Fruit fly (Drosophila melanogaster) whole organism, embryonic: ENCODE data around the gene CheA75a.

Source experiments
- Asciz ChIP-seq: fragments of 200-800 bp; sonication (Bioruptor generic); optimal IDR thresholded peaks from 2 replicates; lab custom pipeline; 2017; ENCODE audit warnings: missing biosample characterization, mild to moderate bottlenecking, missing genetic modification characterization, missing genetic modification reagents
- CG10274 ChIP-seq: fragments of 200-800 bp; sonication (Bioruptor generic); optimal IDR thresholded peaks from 3 replicates; lab custom pipeline; 2017; ENCODE audit warnings: missing biosample characterization, mild to moderate bottlenecking, missing genetic modification characterization
- CG10959 ChIP-seq: fragments of 200-800 bp; sonication (Bioruptor generic); IDR thresholded peaks from 2 replicates; pipeline ENCODE4 v1.3.6; 2022; ENCODE audit warnings: missing biosample characterization, missing genetic modification characterization
- CG14014 ChIP-seq: fragments of 200-800 bp; sonication (Bioruptor generic); IDR thresholded peaks from 2 replicates; pipeline ENCODE4 v1.3.6; 2022; ENCODE audit warnings: missing biosample characterization, missing genetic modification characterization
- CG15696 ChIP-seq: fragments of 200-800 bp; sonication (Bioruptor generic); optimal IDR thresholded peaks from 2 replicates; lab custom pipeline; 2019; ENCODE audit warnings: missing biosample characterization, mild to moderate bottlenecking, missing genetic modification characterization, moderate library complexity
- CG17802 ChIP-seq: fragments of 200-800 bp; sonication (Bioruptor generic); optimal IDR thresholded peaks from 2 replicates; lab custom pipeline; 2018; ENCODE audit warnings: missing biosample characterization, mild to moderate bottlenecking, missing genetic modification characterization, moderate library complexity
- CG2199 ChIP-seq: fragments of 200-800 bp; sonication (Bioruptor generic); IDR thresholded peaks from 3 replicates; pipeline ENCODE4 v1.3.6; 2022; ENCODE audit warnings: missing biosample characterization, missing genetic modification characterization
- CG2202 ChIP-seq: fragments of 200-800 bp; sonication (Bioruptor generic); optimal IDR thresholded peaks from 2 replicates; lab custom pipeline; 2018; ENCODE audit warnings: missing biosample characterization, mild to moderate bottlenecking, missing genetic modification characterization
- CG31388 ChIP-seq: fragments of 200-800 bp; sonication (Bioruptor generic); optimal IDR thresholded peaks from 2 replicates; lab custom pipeline; 2016; ENCODE audit warnings: missing biosample characterization, missing genetic modification characterization
- CG31441 ChIP-seq: fragments of 200-800 bp; sonication (Bioruptor generic); IDR thresholded peaks from 2 replicates; pipeline ENCODE4 v1.3.6; 2022; ENCODE audit warnings: missing biosample characterization, missing genetic modification characterization
- CG3726 ChIP-seq: fragments of 200-800 bp; sonication (Bioruptor generic); IDR thresholded peaks from 3 replicates; pipeline ENCODE4, ENCODE4 v1.3.6; 2022; ENCODE audit warnings: missing biosample characterization, missing genetic modification characterization
- CG3847 ChIP-seq: fragments of 200-800 bp; sonication (Bioruptor generic); IDR thresholded peaks from 2 replicates; pipeline ENCODE4 v1.3.6; 2022; ENCODE audit warnings: missing biosample characterization, missing genetic modification characterization
- CG42726 ChIP-seq: fragments of 200-800 bp; sonication (Bioruptor generic); IDR thresholded peaks from 2 replicates; pipeline ENCODE4 v1.3.6; 2022; ENCODE audit warnings: missing biosample characterization, missing genetic modification characterization; ENCODE audit not compliant: partially characterized antibody
- CG4360 ChIP-seq: fragments of 200-800 bp; sonication (Bioruptor generic); IDR thresholded peaks from 2 replicates; pipeline ENCODE4 v1.3.6; 2022; ENCODE audit warnings: missing biosample characterization, missing genetic modification characterization
- CG4424 ChIP-seq: fragments of 200-800 bp; sonication (Bioruptor generic); optimal IDR thresholded peaks from 3 replicates; lab custom pipeline; 2016; ENCODE audit warnings: missing biosample characterization, missing genetic modification characterization
- CG4820 ChIP-seq: fragments of 200-800 bp; sonication (Bioruptor generic); optimal IDR thresholded peaks from 3 replicates; lab custom pipeline; 2016; ENCODE audit warnings: missing biosample characterization, missing genetic modification characterization
- CG8478 ChIP-seq: fragments of >200 bp; optimal IDR thresholded peaks from 2 replicates; lab custom pipeline; 2018
- CG9727 ChIP-seq: fragments of 200-800 bp; sonication (Bioruptor generic); optimal IDR thresholded peaks from 3 replicates; lab custom pipeline; 2017; ENCODE audit warnings: missing biosample characterization, mild to moderate bottlenecking, missing genetic modification characterization
- CG9876 ChIP-seq: fragments of 200-800 bp; sonication (Bioruptor generic); optimal IDR thresholded peaks from 2 replicates; lab custom pipeline; 2016; ENCODE audit warnings: missing biosample characterization, missing genetic modification characterization
- CkIIα-i1 ChIP-seq: fragments of 200-800 bp; sonication (Bioruptor generic); IDR thresholded peaks from 2 replicates; pipeline ENCODE4 v1.3.6; 2022; ENCODE audit warnings: missing biosample characterization, missing genetic modification characterization
- Dad ChIP-seq: fragments of 200-800 bp; sonication (Bioruptor generic); optimal IDR thresholded peaks from 3 replicates; lab custom pipeline; 2016; ENCODE audit warnings: missing biosample characterization, missing genetic modification characterization
- Dbx ChIP-seq: fragments of 200-800 bp; sonication (Bioruptor generic); IDR thresholded peaks from 3 replicates; pipeline ENCODE4 v1.3.6; 2022; ENCODE audit warnings: missing biosample characterization, missing genetic modification characterization
- HmgD ChIP-seq: fragments of 200-800 bp; sonication (Bioruptor generic); optimal IDR thresholded peaks from 3 replicates; lab custom pipeline; 2016; ENCODE audit warnings: missing biosample characterization, missing genetic modification characterization
- Mad ChIP-seq: fragments of 200-800 bp; sonication (Bioruptor generic); optimal IDR thresholded peaks from 2 replicates; lab custom pipeline; 2016; ENCODE audit warnings: missing biosample characterization, missing genetic modification characterization
- Nf-YC ChIP-seq: fragments of 200-800 bp; optimal IDR thresholded peaks from 3 replicates; lab custom pipeline; 2019; ENCODE audit warnings: missing biosample characterization, mild to moderate bottlenecking, missing genetic modification characterization, moderate library complexity
- Poxn ChIP-seq: fragments of 200-800 bp; sonication (Bioruptor generic); IDR thresholded peaks from 2 replicates; pipeline ENCODE4 v1.3.6; 2022; ENCODE audit warnings: missing biosample characterization, missing genetic modification characterization
- Sry-β ChIP-seq: fragments of 200-800 bp; sonication (Bioruptor generic); optimal IDR thresholded peaks from 2 replicates; lab custom pipeline; 2018; ENCODE audit warnings: missing biosample characterization, mild to moderate bottlenecking, missing genetic modification characterization, moderate library complexity
- aop ChIP-seq: fragments of 200-800 bp; sonication (Bioruptor generic); IDR thresholded peaks from 2 replicates; pipeline ENCODE4 v1.3.6; 2022; ENCODE audit warnings: missing biosample characterization, missing genetic modification characterization
- ase ChIP-seq: fragments of 200-800 bp; sonication (Bioruptor generic); IDR thresholded peaks from 3 replicates; pipeline ENCODE4 v1.3.6; 2022; ENCODE audit warnings: missing biosample characterization, missing genetic modification characterization
- bsh ChIP-seq, 2 experiments: fragments of 200-800 bp; sonication (Bioruptor generic); optimal IDR thresholded peaks; 2 replicates each; lab custom pipeline; 2017 to 2018; ENCODE audit warnings: mild to moderate bottlenecking in 2 of 2, missing biosample characterization in 2 of 2, missing genetic modification characterization in 2 of 2, moderate library complexity in 1 of 2
- ci ChIP-seq: fragments of 200-800 bp; sonication (Bioruptor generic); IDR thresholded peaks from 3 replicates; pipeline ENCODE4 v1.3.6; 2022; ENCODE audit warnings: missing biosample characterization, missing genetic modification characterization
- crol ChIP-seq: fragments of 200-800 bp; sonication (Bioruptor generic); IDR thresholded peaks from 2 replicates; pipeline ENCODE4 v1.3.6; 2022; ENCODE audit warnings: missing biosample characterization, missing genetic modification characterization
- dmrt11E ChIP-seq: fragments of 200-800 bp; sonication (Bioruptor generic); optimal IDR thresholded peaks from 3 replicates; lab custom pipeline; 2018; ENCODE audit warnings: missing biosample characterization, mild to moderate bottlenecking, missing genetic modification characterization, moderate library complexity
- esg ChIP-seq: fragments of 200-800 bp; sonication (Bioruptor generic); conservative IDR thresholded peaks from 2 replicates; pipeline ENCODE4 v1.3.6; 2022; ENCODE audit warnings: missing biosample characterization, missing genetic modification characterization
- eve ChIP-seq, 2 experiments: fragments of >200 bp; optimal IDR thresholded peaks; 2 replicates each; lab custom pipeline; 2017; ENCODE audit warnings: missing biosample characterization in 2 of 2, missing genetic modification characterization in 2 of 2
- fd64A ChIP-seq: fragments of 200-800 bp; sonication (Bioruptor generic); optimal IDR thresholded peaks from 3 replicates; lab custom pipeline; 2018; ENCODE audit warnings: missing biosample characterization, mild to moderate bottlenecking, missing genetic modification characterization
- fru ChIP-seq: fragments of >200 bp; optimal IDR thresholded peaks from 2 replicates; lab custom pipeline; 2017
- gcm ChIP-seq: fragments of 200-800 bp; sonication (Bioruptor generic); optimal IDR thresholded peaks from 2 replicates; lab custom pipeline; 2019; ENCODE audit warnings: missing biosample characterization, mild to moderate bottlenecking, missing genetic modification characterization, moderate library complexity
- hkb ChIP-seq, 2 experiments: fragments of 200-800 bp in 1 of 2; fragments of >200 bp in 1 of 2; sonication (Bioruptor generic) in 1 of 2; IDR thresholded peaks in 1 of 2; optimal IDR thresholded peaks in 1 of 2; 2 replicates each; pipeline versions ENCODE4 v1.3.6 to Lab custom; 2017 to 2022; ENCODE audit warnings: missing biosample characterization in 1 of 2, missing genetic modification characterization in 1 of 2
- jing ChIP-seq: fragments of 200-800 bp; sonication (Bioruptor generic); optimal IDR thresholded peaks from 2 replicates; lab custom pipeline; 2018; ENCODE audit warnings: missing biosample characterization, mild to moderate bottlenecking, missing genetic modification characterization
- kni ChIP-seq: fragments of 200-800 bp; sonication (Bioruptor generic); optimal IDR thresholded peaks from 3 replicates; lab custom pipeline; 2017; ENCODE audit warnings: mild to moderate bottlenecking, missing biosample characterization, missing genetic modification reagents, missing genetic modification characterization
- lola ChIP-seq, 3 experiments: fragments of >200 bp in 2 of 3; fragments of 200-800 bp in 1 of 3; sonication (Bioruptor generic) in 1 of 3; optimal IDR thresholded peaks; 2 replicates each; lab custom pipeline; 2017 to 2019; ENCODE audit warnings: missing biosample characterization in 3 of 3, missing genetic modification characterization in 3 of 3, mild to moderate bottlenecking in 1 of 3, moderate library complexity in 1 of 3
- nmo ChIP-seq: fragments of 200-800 bp; sonication (Bioruptor generic); optimal IDR thresholded peaks from 2 replicates; lab custom pipeline; 2018; ENCODE audit warnings: missing biosample characterization, mild to moderate bottlenecking, missing genetic modification characterization, moderate library complexity
- phol ChIP-seq: fragments of 200-800 bp; sonication (Bioruptor generic); optimal IDR thresholded peaks from 3 replicates; lab custom pipeline; 2018; ENCODE audit warnings: missing biosample characterization, mild to moderate bottlenecking, missing genetic modification characterization, moderate library complexity
- prd ChIP-seq, 3 experiments: fragments of >200 bp in 2 of 3; fragments of 200-800 bp in 1 of 3; sonication (Bioruptor generic) in 1 of 3; optimal IDR thresholded peaks in 2 of 3; IDR thresholded peaks in 1 of 3; 2 replicates in 2 of 3; 3 replicates in 1 of 3; pipeline versions ENCODE4 v1.3.6 to Lab custom; 2017 to 2022; ENCODE audit warnings: missing biosample characterization in 1 of 3, missing genetic modification characterization in 1 of 3
- pros ChIP-seq: fragments of 200-800 bp; sonication (Bioruptor generic); optimal IDR thresholded peaks from 3 replicates; lab custom pipeline; 2019; ENCODE audit warnings: missing biosample characterization, mild to moderate bottlenecking, missing genetic modification characterization, moderate library complexity
- sc ChIP-seq, 3 experiments: fragments of >200 bp in 2 of 3; fragments of 200-800 bp in 1 of 3; sonication (Bioruptor generic) in 1 of 3; optimal IDR thresholded peaks; 2 replicates in 2 of 3; 3 replicates in 1 of 3; lab custom pipeline; 2017; ENCODE audit warnings: mild to moderate bottlenecking in 1 of 3, missing biosample characterization in 1 of 3, missing genetic modification characterization in 1 of 3, missing genetic modification reagents in 1 of 3
- tll ChIP-seq, 2 experiments: fragments of 200-800 bp in 1 of 2; fragments of >200 bp in 1 of 2; sonication (Bioruptor generic) in 1 of 2; optimal IDR thresholded peaks; 2 replicates each; lab custom pipeline; 2017 to 2019; ENCODE audit warnings: missing biosample characterization in 2 of 2, missing genetic modification characterization in 2 of 2, mild to moderate bottlenecking in 1 of 2, moderate library complexity in 1 of 2
- trem ChIP-seq: fragments of 200-800 bp; optimal IDR thresholded peaks from 3 replicates; lab custom pipeline; 2019; ENCODE audit warnings: missing biosample characterization, mild to moderate bottlenecking, missing genetic modification characterization, moderate library complexity

CheA75a gene

DNA sequence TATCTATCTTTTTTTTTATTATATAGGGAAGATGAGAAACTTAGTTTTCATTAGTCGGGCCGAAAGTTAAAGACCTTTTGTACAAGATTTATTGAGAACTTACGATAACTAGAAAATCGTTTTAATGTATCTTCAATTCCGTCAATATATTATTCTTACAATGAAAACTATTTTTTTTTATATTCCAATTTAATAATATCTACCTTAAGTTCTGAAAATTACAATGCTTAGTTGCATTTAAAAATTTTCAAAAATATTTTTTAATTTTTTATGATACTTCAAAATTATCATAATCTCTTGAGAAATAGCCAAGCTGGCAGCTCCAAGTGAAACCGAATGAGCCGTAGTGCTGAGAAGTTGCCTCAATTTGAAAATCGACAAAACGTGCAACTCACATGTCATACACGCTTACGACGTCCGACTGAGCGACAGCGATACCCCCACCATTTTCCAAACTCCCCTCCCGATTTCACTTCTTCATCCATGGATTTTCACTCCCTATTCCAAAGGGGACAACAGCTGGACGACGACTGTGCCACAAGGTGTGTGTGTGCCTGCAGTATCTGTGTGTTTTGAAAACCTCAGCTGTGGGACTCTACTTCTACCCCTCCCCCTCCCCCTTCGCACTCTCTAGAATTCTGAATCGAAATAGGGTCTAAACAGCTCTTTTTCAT is 22.8 kb upstream of the CheA75a start:
- TF ChIP-seq phol (tag; lab: Kevin White, UChicago), result peak; percentile 5
- no peak for TF ChIP-seq Mad (GFP tag; lab: Kevin White, UChicago)
- no peak for TF ChIP-seq Nf-YC (tag; lab: Kevin White, UChicago)
- no peak for TF ChIP-seq Poxn (GFP tag; lab: Robert Waterston, UW)
- no peak for TF ChIP-seq fd64A (GFP tag; lab: Kevin White, UChicago)
- TF ChIP-seq CG31441, result no peak
- TF ChIP-seq CG2202, result no peak
- peak; percentile 7 for TF ChIP-seq kni (GFP tag; lab: Kevin White, UChicago)
- peak; percentile 95 for TF ChIP-seq crol (GFP tag; lab: Robert Waterston, UW)
- TF ChIP-seq CG9727 (GFP tag; lab: Kevin White, UChicago), result peak; percentile 29
- TF ChIP-seq CG9876 (GFP tag; lab: Kevin White, UChicago), result no peak
- TF ChIP-seq CG31388 (GFP tag; lab: Kevin White, UChicago), result no peak
- no peak for TF ChIP-seq CG10959 (GFP tag; lab: Robert Waterston, UW)
- TF ChIP-seq CG42726, result no peak
- no peak for TF ChIP-seq eve (GFP tag; optimal IDR thresholded peaks at IDR 0.05; lab: Kevin White, UChicago)
- no peak for TF ChIP-seq CG17802 (tag; lab: Kevin White, UChicago)
- TF ChIP-seq HmgD, result no peak
- no peak for TF ChIP-seq CG3726 (GFP tag; lab: Robert Waterston, UW)
- no peak for TF ChIP-seq CG4424 (GFP tag; lab: Kevin White, UChicago)
- TF ChIP-seq fru (lab: Kevin White, UChicago), result no peak
- TF ChIP-seq CG4360 (GFP tag; lab: Robert Waterston, UW), result no peak
- TF ChIP-seq CG8478 (lab: Kevin White, UChicago), result no peak
- no peak for TF ChIP-seq trem (tag; lab: Kevin White, UChicago)
- peak; percentile 91 for TF ChIP-seq Sry-β
- no peak for TF ChIP-seq hkb (optimal IDR thresholded peaks at IDR 0.05; lab: Kevin White, UChicago)
- TF ChIP-seq hkb (GFP tag; IDR thresholded peaks at IDR 0.05; lab: Robert Waterston, UW), result no peak
- no peak for TF ChIP-seq tll (GFP tag; optimal IDR thresholded peaks at IDR 0.05; lab: Kevin White, UChicago)
- no peak for TF ChIP-seq CG10274 (GFP tag; lab: Kevin White, UChicago)
- peak; percentile 83 for TF ChIP-seq pros
- no peak for TF ChIP-seq prd (optimal IDR thresholded peaks at IDR 0.05; lab: Kevin White, UChicago)
- TF ChIP-seq prd (GFP tag; IDR thresholded peaks at IDR 0.05; lab: Robert Waterston, UW), result no peak
- TF ChIP-seq bsh (GFP tag; optimal IDR thresholded peaks at IDR 0.05; lab: Kevin White, UChicago), result peak in 1 of 2 experiments; percentile 1
- TF ChIP-seq Dbx (GFP tag; lab: Robert Waterston, UW), result no peak
- no peak for TF ChIP-seq ase (GFP tag; lab: Robert Waterston, UW)
- TF ChIP-seq nmo (GFP tag; lab: Kevin White, UChicago), result peak; percentile 35
- peak; percentile 72 for TF ChIP-seq dmrt11E (tag; lab: Kevin White, UChicago)
- no peak for TF ChIP-seq gcm (GFP tag; lab: Kevin White, UChicago)
- TF ChIP-seq ci (GFP tag; lab: Robert Waterston, UW), result peak; percentile 49
- no peak for TF ChIP-seq aop (GFP tag; lab: Robert Waterston, UW)
- no peak for TF ChIP-seq CG14014 (GFP tag; lab: Robert Waterston, UW)
- TF ChIP-seq esg (GFP tag; lab: Robert Waterston, UW), result no peak
- TF ChIP-seq Asciz, result no peak
- no peak for TF ChIP-seq Dad (GFP tag; lab: Kevin White, UChicago)
- TF ChIP-seq CG4820, result no peak
- TF ChIP-seq sc (optimal IDR thresholded peaks at IDR 0.05; lab: Kevin White, UChicago), result no peak
- TF ChIP-seq sc (GFP tag; optimal IDR thresholded peaks at IDR 0.05; lab: Kevin White, UChicago), result peak; percentile 1
- TF ChIP-seq CG2199 (GFP tag; lab: Robert Waterston, UW), result peak; percentile 84
- TF ChIP-seq lola (GFP tag; optimal IDR thresholded peaks at IDR 0.05; lab: Kevin White, UChicago), result peak in 1 of 3 experiments; percentile 74
- TF ChIP-seq jing, result no peak
- no peak for TF ChIP-seq CkIIα-i1 (GFP tag; lab: Robert Waterston, UW)
- no peak for TF ChIP-seq CG3847
- peak; percentile 18 for TF ChIP-seq CG15696 (tag; lab: Kevin White, UChicago)
